Fruit fly (Drosophila melanogaster): ENCODE data around the gene CG46512.
"Not testable (repeated sequence)": the region's sequence is repeated elsewhere in the genome, so short reads cannot be mapped to it uniquely, and the experiment has no call there.

The CG46512 gene

DNA sequence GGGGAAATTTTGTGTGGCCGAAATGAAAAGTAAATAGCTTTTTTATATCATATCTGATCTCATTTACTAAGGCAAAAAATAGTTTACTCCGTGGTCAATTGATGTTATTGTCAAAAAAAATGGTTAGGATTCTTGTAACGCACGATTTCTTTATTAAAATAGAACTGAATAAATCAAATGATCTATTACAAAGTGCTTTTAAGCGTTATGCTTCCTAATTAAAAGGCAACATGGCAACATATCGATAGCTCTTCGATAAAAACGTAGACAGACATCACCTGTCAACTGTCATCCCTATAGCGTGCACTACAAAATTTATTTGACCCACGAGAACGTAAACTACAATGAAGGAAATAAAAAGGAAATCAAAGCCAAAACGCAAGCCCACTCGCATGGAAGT is 24.9 kb downstream of the CG46512 start, which contains the start of gene CG46516:
CG46516 (plus strand) TSS at position 301 of the 400 bp plus-strand sequence.
- TF ChIP-seq CG8478, pan, Dll (optimal IDR thresholded peaks at IDR 0.05): not testable (repeated sequence)

DNA sequence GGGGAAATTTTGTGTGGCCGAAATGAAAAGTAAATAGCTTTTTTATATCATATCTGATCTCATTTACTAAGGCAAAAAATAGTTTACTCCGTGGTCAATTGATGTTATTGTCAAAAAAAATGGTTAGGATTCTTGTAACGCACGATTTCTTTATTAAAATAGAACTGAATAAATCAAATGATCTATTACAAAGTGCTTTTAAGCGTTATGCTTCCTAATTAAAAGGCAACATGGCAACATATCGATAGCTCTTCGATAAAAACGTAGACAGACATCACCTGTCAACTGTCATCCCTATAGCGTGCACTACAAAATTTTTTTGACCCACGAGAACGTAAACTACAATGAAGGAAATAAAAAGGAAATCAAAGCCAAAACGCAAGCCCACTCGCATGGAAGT is 29.9 kb downstream of the CG46512 start, which contains the start of gene CG46517:
CG46517 (plus strand) TSS at position 301 of the 400 bp plus-strand sequence.
- TF ChIP-seq usp (GFP tag; optimal IDR thresholded peaks at IDR 0.05); pan (optimal IDR thresholded peaks at IDR 0.05); Dll (optimal IDR thresholded peaks at IDR 0.05): not testable (repeated sequence)

- not testable (repeated sequence) for TF ChIP-seq CG8478 (optimal IDR thresholded peaks at IDR 0.05); Dll (optimal IDR thresholded peaks at IDR 0.05); usp (GFP tag; optimal IDR thresholded peaks at IDR 0.05)
Measured at dm6 chrX:22226273-22226672, 39.1 kb downstream of the CG46512 start, which contains the start of gene CG46518. Gene CG46518, plus strand, starts transcription at chrX:22226573.

dm6 chrX:22231270-22231669 is 44.1 kb downstream of the CG46512 start, which contains the start of gene CG46519:
Gene CG46519, plus strand, starts transcription at chrX:22231570.
- not testable (repeated sequence) for TF ChIP-seq CG8478, pan, Dll (optimal IDR thresholded peaks at IDR 0.05)

DNA sequence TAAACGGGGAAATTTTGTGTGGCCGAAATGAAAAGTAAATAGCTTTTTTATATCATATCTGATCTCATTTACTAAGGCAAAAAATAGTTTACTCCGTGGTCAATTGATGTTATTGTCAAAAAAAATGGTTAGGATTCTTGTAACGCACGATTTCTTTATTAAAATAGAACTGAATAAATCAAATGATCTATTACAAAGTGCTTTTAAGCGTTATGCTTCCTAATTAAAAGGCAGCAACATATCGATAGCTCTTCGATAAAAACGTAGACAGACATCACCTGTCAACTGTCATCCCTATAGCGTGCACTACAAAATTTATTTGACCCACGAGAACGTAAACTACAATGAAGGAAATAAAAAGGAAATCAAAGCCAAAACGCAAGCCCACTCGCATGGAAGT is 49.1 kb downstream of the CG46512 start, which contains the start of gene CG46520:
CG46520 (plus strand) TSS at position 301 of the 400 bp plus-strand sequence.
- TF ChIP-seq psq (optimal IDR thresholded peaks at IDR 0.05); pan (optimal IDR thresholded peaks at IDR 0.05); EcR (GFP tag; optimal IDR thresholded peaks at IDR 0.05): not testable (repeated sequence)
